Worm (Caenorhabditis elegans): ENCODE results near the gene ZK381.2.

Gene ZK381.2

DNA sequence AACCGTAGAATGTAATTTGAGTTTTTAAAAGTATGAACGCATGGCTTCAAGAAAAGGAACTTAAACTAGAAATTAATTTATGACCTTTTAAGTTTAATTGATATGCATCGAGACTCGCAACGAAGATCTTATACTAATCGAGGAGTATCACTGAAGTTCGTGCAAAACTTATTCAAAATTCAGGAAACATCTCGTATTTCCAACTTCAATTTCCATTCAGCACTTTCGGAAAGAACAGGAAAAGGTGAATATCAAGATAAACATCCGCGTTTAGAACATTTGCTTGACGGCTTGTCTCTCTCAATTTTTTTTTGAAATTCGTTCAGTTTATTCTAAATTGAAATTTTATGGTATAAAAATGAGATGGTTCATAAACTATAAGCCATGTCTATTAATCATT is at the start of gene ZK381.2:
Gene ZK381.2 (plus strand): TSS at position 301 of the 400 bp plus-strand sequence.
- no peak for TF ChIP-seq sea-1 (GFP tag; conservative IDR thresholded peaks at IDR 0.05)
- TF ChIP-seq ceh-13 (GFP tag; optimal IDR thresholded peaks at IDR 0.05) = no peak
- TF ChIP-seq pes-1 (GFP tag; IDR thresholded peaks at IDR 0.05) = no peak
- TF ChIP-seq hnd-1 (tag; optimal IDR thresholded peaks at IDR 0.05) = no peak
- TF ChIP-seq ceh-36 (tag; optimal IDR thresholded peaks at IDR 0.05) = no peak
- TF ChIP-seq B0310.2 (tag; optimal IDR thresholded peaks at IDR 0.05) = no peak
- TF ChIP-seq tbx-37 (GFP tag; conservative IDR thresholded peaks at IDR 0.05) = no peak

DNA sequence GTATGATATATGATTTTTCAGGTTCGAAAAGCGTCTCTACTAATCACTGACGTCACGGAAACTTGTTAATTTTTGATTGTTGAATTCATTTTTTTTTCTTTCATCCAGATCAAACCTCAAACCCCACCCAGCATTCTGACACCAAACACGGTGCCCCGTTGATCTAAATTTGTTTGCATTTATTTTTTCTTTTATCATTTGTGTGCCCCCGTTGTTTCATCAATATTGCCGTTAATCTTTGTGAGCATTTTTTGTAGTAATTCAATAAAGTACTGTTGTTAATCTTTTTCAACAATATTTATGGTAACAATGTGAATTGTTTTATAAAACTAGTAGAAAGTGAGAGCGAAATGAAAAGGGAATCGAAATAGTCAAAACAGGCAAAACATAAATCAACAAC is 48.5 kb upstream of the ZK381.2 start:
- no peak for TF ChIP-seq pes-1 (GFP tag; IDR thresholded peaks at IDR 0.05)
- TF ChIP-seq tbx-37 (GFP tag; conservative IDR thresholded peaks at IDR 0.05) = no peak
- TF ChIP-seq ama-1 (optimal IDR thresholded peaks at IDR 0.05) = no peak
- no peak for TF ChIP-seq hmg-4 (GFP tag; optimal IDR thresholded peaks at IDR 0.05)
- TF ChIP-seq aly-1 (tag; optimal IDR thresholded peaks at IDR 0.05) = no peak
- no peak for TF ChIP-seq ets-7 (tag; optimal IDR thresholded peaks at IDR 0.05)
- TF ChIP-seq sea-1 (GFP tag; conservative IDR thresholded peaks at IDR 0.05) = no peak
- TF ChIP-seq tra-4 (tag; optimal IDR thresholded peaks at IDR 0.05) = no peak
- TF ChIP-seq scrt-1 (GFP tag; IDR thresholded peaks at IDR 0.05) = no peak
- TF ChIP-seq ceh-36 (tag; optimal IDR thresholded peaks at IDR 0.05) = no peak
- TF ChIP-seq F13C5.2 (tag; optimal IDR thresholded peaks at IDR 0.05) = no peak
- no peak for TF ChIP-seq hnd-1 (tag; optimal IDR thresholded peaks at IDR 0.05)
- TF ChIP-seq flt-1 (GFP tag; IDR thresholded peaks at IDR 0.05) = no peak
- TF ChIP-seq ceh-13 (GFP tag; optimal IDR thresholded peaks at IDR 0.05) = no peak
- TF ChIP-seq tbx-11 (GFP tag; IDR thresholded peaks at IDR 0.05) = no peak

DNA sequence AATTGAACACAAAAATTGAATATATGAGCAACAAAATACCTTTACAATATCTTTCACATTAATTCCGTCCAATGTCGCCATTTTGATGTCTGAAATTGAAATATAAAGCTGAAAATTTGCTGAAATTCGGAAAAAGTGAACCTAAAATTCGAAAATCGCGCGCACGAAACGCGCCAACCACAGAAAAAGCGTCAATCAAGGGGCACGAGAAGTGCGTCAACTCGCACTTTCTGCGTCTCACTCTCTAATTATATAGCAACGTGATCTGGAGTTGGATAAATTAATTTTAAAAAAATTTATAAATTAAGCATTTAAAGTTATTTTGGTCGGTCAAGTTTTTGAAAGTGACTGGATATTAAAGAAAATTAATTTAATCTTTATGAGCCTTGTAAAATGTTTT is 46.0 kb upstream of the ZK381.2 start, which contains the start of gene ruvb-2:
Gene ruvb-2 (minus strand): TSS at position 89 of the 400 bp plus-strand sequence.
- peak; percentile 38 for TF ChIP-seq F13C5.2 (tag; optimal IDR thresholded peaks at IDR 0.05)
- TF ChIP-seq B0310.2 (tag; optimal IDR thresholded peaks at IDR 0.05) = no peak

DNA sequence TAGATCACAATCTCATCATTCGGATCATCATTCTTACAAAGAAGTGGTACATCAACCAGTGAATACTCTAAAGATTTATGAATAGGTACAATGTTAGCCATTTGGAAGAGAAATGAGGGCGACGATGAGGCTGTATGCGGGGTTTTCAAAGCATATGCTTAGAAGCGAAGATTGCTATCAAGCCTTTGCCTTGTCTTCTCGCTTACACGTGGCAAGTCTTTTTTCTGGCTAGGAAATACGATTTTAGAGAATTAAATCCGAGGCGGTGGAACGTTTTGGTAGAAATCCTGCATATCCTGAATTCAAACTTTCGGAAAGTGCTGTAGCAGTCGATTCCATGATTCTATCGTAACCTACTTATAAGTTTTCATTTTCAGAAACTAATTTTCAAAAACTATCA is 45.2 kb upstream of the ZK381.2 start, which contains the start of gene T22D1.18:
Gene T22D1.18 (minus strand): TSS at position 101 of the 400 bp plus-strand sequence.
- TF ChIP-seq ceh-36 (tag; optimal IDR thresholded peaks at IDR 0.05) (no peak), flt-1 (GFP tag; IDR thresholded peaks at IDR 0.05) (no peak), B0310.2 (tag; optimal IDR thresholded peaks at IDR 0.05) (no peak), hmbx-1 (tag; optimal IDR thresholded peaks at IDR 0.05) (no peak), hnd-1 (tag; optimal IDR thresholded peaks at IDR 0.05) (no peak), hmg-4 (GFP tag; optimal IDR thresholded peaks at IDR 0.05) (no peak), aly-1 (tag; optimal IDR thresholded peaks at IDR 0.05) (no peak), ceh-13 (GFP tag; optimal IDR thresholded peaks at IDR 0.05) (no peak), F13C5.2 (tag; optimal IDR thresholded peaks at IDR 0.05) (no peak), pes-1 (GFP tag; IDR thresholded peaks at IDR 0.05) (no peak), sea-1 (GFP tag; conservative IDR thresholded peaks at IDR 0.05) (no peak), scrt-1 (GFP tag; IDR thresholded peaks at IDR 0.05) (no peak), tra-4 (tag; optimal IDR thresholded peaks at IDR 0.05) (no peak), tbx-11 (GFP tag; IDR thresholded peaks at IDR 0.05) (no peak), ama-1 (optimal IDR thresholded peaks at IDR 0.05) (no peak)

DNA sequence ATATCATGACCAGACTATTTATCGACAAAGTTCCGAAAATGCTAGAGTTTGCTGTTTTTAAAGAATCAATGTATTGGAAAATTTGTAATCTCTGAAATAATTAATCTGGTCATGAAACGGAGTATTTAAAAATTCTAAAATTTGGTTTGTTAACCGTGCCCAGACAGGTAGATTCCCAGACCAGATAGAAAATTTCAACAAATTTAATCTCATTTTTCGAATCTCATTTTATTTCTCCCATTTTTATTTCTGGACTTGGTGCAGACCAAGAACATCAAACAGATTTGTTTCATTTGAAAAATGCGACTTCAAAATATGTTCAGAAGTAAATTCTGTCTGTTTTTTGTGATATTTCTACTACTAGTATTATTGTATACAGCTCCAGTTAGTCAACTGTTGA is 42.2 kb upstream of the ZK381.2 start, which contains the start of gene T22D1.1:
Gene T22D1.1 (plus strand): TSS at position 301 of the 400 bp plus-strand sequence.
- TF ChIP-seq ets-7 (tag; optimal IDR thresholded peaks at IDR 0.05) = no peak
- no peak for TF ChIP-seq ceh-13 (GFP tag; optimal IDR thresholded peaks at IDR 0.05)
- TF ChIP-seq tbx-11 (GFP tag; IDR thresholded peaks at IDR 0.05) = no peak
- no peak for TF ChIP-seq hmg-4 (GFP tag; optimal IDR thresholded peaks at IDR 0.05)
- no peak for TF ChIP-seq B0310.2 (tag; optimal IDR thresholded peaks at IDR 0.05)
- TF ChIP-seq ceh-36 (tag; optimal IDR thresholded peaks at IDR 0.05) = no peak
- no peak for TF ChIP-seq F13C5.2 (tag; optimal IDR thresholded peaks at IDR 0.05)
- TF ChIP-seq hmbx-1 (tag; optimal IDR thresholded peaks at IDR 0.05) = no peak
- no peak for TF ChIP-seq ama-1 (optimal IDR thresholded peaks at IDR 0.05)
- TF ChIP-seq aly-1 (tag; optimal IDR thresholded peaks at IDR 0.05) = no peak
- TF ChIP-seq scrt-1 (GFP tag; IDR thresholded peaks at IDR 0.05) = no peak
- TF ChIP-seq flt-1 (GFP tag; IDR thresholded peaks at IDR 0.05) = no peak
- TF ChIP-seq sea-1 (GFP tag; conservative IDR thresholded peaks at IDR 0.05) = no peak
- no peak for TF ChIP-seq tra-4 (tag; optimal IDR thresholded peaks at IDR 0.05)
- no peak for TF ChIP-seq tbx-37 (GFP tag; conservative IDR thresholded peaks at IDR 0.05)
- no peak for TF ChIP-seq pes-1 (GFP tag; IDR thresholded peaks at IDR 0.05)
- no peak for TF ChIP-seq hnd-1 (tag; optimal IDR thresholded peaks at IDR 0.05)

DNA sequence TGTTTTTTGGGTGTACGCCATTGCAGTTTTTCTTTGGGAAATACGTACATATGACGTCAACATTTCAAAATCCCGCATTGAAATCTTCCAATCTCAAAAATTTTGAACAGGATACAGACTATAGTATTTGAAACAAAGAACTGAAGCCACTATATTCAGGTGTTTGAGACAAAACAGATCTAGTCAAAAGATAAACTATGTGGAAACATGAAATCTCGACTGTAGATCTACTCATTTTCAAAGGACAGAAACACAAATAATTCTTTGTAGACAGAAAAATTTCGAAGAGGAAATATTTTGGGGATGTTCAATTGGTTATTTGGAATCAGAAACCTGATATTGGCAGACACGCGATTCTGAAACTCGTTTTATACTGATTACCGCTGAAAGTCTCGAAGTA is 39.8 kb upstream of the ZK381.2 start:
- TF ChIP-seq sea-1 (GFP tag; conservative IDR thresholded peaks at IDR 0.05) (no peak), F13C5.2 (tag; optimal IDR thresholded peaks at IDR 0.05) (no peak), scrt-1 (GFP tag; IDR thresholded peaks at IDR 0.05) (no peak), tbx-37 (GFP tag; conservative IDR thresholded peaks at IDR 0.05) (no peak), B0310.2 (tag; optimal IDR thresholded peaks at IDR 0.05) (no peak), tbx-11 (GFP tag; IDR thresholded peaks at IDR 0.05) (no peak), ets-7 (tag; optimal IDR thresholded peaks at IDR 0.05) (no peak), hmg-4 (GFP tag; optimal IDR thresholded peaks at IDR 0.05) (no peak), hmbx-1 (tag; optimal IDR thresholded peaks at IDR 0.05) (no peak), ceh-13 (GFP tag; optimal IDR thresholded peaks at IDR 0.05) (no peak), ceh-36 (tag; optimal IDR thresholded peaks at IDR 0.05) (no peak)

DNA sequence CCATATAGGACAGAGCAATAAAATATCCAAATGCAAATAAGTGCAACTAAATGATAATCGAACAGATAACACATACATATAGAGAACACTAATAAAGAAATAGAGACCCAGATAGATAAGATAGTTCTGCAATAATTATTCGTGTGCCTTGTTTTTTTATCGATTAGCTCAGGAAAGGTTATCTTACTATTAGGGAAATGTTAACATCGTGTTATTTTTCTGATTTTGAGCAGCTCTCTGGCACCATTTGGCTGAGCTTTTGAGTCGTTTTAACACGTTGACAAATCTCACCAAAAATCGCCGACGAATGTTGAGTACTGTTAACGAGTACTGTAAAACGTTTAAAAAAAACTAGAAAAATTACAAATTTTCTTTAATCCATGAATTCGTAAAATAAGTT is 36.9 kb upstream of the ZK381.2 start, which contains the start of gene cest-6:
Gene cest-6 (minus strand): TSS at position 101 of the 400 bp plus-strand sequence.
- TF ChIP-seq ama-1 (optimal IDR thresholded peaks at IDR 0.05) = no peak
- no peak for TF ChIP-seq tbx-37 (GFP tag; conservative IDR thresholded peaks at IDR 0.05)
- no peak for TF ChIP-seq ceh-36 (tag; optimal IDR thresholded peaks at IDR 0.05)
- no peak for TF ChIP-seq scrt-1 (GFP tag; IDR thresholded peaks at IDR 0.05)
- TF ChIP-seq hnd-1 (tag; optimal IDR thresholded peaks at IDR 0.05) = no peak
- no peak for TF ChIP-seq sea-1 (GFP tag; conservative IDR thresholded peaks at IDR 0.05)
- no peak for TF ChIP-seq ceh-13 (GFP tag; optimal IDR thresholded peaks at IDR 0.05)
- no peak for TF ChIP-seq hmg-4 (GFP tag; optimal IDR thresholded peaks at IDR 0.05)
- TF ChIP-seq pes-1 (GFP tag; IDR thresholded peaks at IDR 0.05) = no peak
- no peak for TF ChIP-seq B0310.2 (tag; optimal IDR thresholded peaks at IDR 0.05)
- TF ChIP-seq tra-4 (tag; optimal IDR thresholded peaks at IDR 0.05) = no peak
- no peak for TF ChIP-seq F13C5.2 (tag; optimal IDR thresholded peaks at IDR 0.05)
- TF ChIP-seq flt-1 (GFP tag; IDR thresholded peaks at IDR 0.05) = no peak
- no peak for TF ChIP-seq tbx-11 (GFP tag; IDR thresholded peaks at IDR 0.05)
- no peak for TF ChIP-seq hmbx-1 (tag; optimal IDR thresholded peaks at IDR 0.05)
- no peak for TF ChIP-seq ets-7 (tag; optimal IDR thresholded peaks at IDR 0.05)
- TF ChIP-seq aly-1 (tag; optimal IDR thresholded peaks at IDR 0.05) = no peak

Data from whole organism, early embryonic.